Worm (Caenorhabditis elegans): ENCODE data around the gene abu-6.

- TF ChIP-seq him-1 (tag; optimal IDR thresholded peaks at IDR 0.05) (no peak), dao-5 (tag; optimal IDR thresholded peaks at IDR 0.05) (no peak), W03F9.2 (tag; optimal IDR thresholded peaks at IDR 0.05) (no peak)
Observed at ce11 chrV:5192501-5192900, 30.8 kb upstream of the abu-6 start, which contains the start of gene C03A7.13.
